Worm (Caenorhabditis elegans): Measurements from ENCODE around the gene ccdc-149.

DNA sequence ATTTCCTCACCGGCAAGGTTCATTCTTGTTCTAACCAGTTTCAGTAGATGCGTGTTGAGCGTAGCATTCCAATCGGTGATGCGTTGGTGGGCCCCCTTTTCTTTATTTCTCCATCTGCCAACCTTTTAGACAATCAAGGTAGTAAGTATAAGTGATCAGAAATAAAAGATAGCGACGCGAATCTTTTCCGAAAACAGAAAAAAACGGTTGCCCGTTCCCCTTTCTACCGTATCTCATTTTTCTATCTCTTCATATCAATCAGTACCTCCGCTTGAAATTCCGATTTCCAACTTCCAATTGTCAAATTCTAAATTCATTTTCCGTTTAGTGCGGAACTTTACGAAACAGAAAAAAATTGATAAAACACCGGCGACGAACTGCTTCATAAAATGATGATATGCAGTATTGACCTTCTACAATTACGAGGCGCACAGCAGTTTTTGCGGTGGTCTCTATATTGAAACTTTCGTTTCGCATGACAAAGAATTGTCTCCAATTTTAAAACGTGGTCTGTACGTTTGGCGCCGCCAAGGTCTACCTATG, 31.9 kb downstream of the ccdc-149 start:
- TF ChIP-seq F13C5.2 (tag; optimal IDR thresholded peaks at IDR 0.05) (no peak), ets-7 (tag; optimal IDR thresholded peaks at IDR 0.05) (no peak), ama-1 (optimal IDR thresholded peaks at IDR 0.05) (no peak), pes-1 (GFP tag; IDR thresholded peaks at IDR 0.05) (no peak), hnd-1 (tag; optimal IDR thresholded peaks at IDR 0.05) (no peak), tbx-11 (GFP tag; IDR thresholded peaks at IDR 0.05) (no peak), hmbx-1 (tag; optimal IDR thresholded peaks at IDR 0.05) (no peak)
